Fruit fly (Drosophila melanogaster) whole organism, embryonic: ENCODE results near the gene CG13144.

ENCODE experiments used
- Bteb2 ChIP-seq: fragments of 200-800 bp; sonication (Bioruptor generic); optimal IDR thresholded peaks from 2 replicates; lab custom pipeline; 2016; ENCODE audit warnings: missing biosample characterization, missing genetic modification characterization
- CG10543 ChIP-seq: fragments of 200-800 bp; sonication (Bioruptor generic); optimal IDR thresholded peaks from 3 replicates; lab custom pipeline; 2017; ENCODE audit warnings: missing biosample characterization, mild to moderate bottlenecking, missing genetic modification characterization, moderate library complexity
- CG12071 ChIP-seq: fragments of 200-800 bp; sonication (Bioruptor generic); optimal IDR thresholded peaks from 3 replicates; lab custom pipeline; 2018; ENCODE audit warnings: missing biosample characterization, mild to moderate bottlenecking, missing genetic modification characterization
- CG13123 ChIP-seq: fragments of 200-800 bp; sonication (Bioruptor generic); optimal IDR thresholded peaks from 2 replicates; lab custom pipeline; 2016; ENCODE audit warnings: missing biosample characterization, missing genetic modification characterization
- CG13894 ChIP-seq: fragments of 200-800 bp; sonication (Bioruptor generic); optimal IDR thresholded peaks from 3 replicates; lab custom pipeline; 2018; ENCODE audit warnings: missing biosample characterization, mild to moderate bottlenecking, missing genetic modification characterization, moderate library complexity
- CG15514 ChIP-seq: fragments of 200-800 bp; sonication (Bioruptor generic); optimal IDR thresholded peaks from 3 replicates; lab custom pipeline; 2017; ENCODE audit warnings: missing biosample characterization, missing genetic modification characterization, mild to moderate bottlenecking, moderate library complexity, missing genetic modification reagents
- CG1603 ChIP-seq: fragments of 200-800 bp; sonication (Bioruptor generic); optimal IDR thresholded peaks from 2 replicates; lab custom pipeline; 2019; ENCODE audit warnings: missing biosample characterization, mild to moderate bottlenecking, missing genetic modification characterization, moderate library complexity
- CG2199 ChIP-seq: fragments of 200-800 bp; sonication (Bioruptor generic); IDR thresholded peaks from 3 replicates; pipeline ENCODE4 v1.3.6; 2022; ENCODE audit warnings: missing biosample characterization, missing genetic modification characterization
- CG2889 ChIP-seq: fragments of 200-800 bp; sonication (Bioruptor generic); IDR thresholded peaks from 3 replicates; pipeline ENCODE4 v1.3.6; 2022; ENCODE audit warnings: missing biosample characterization, missing genetic modification characterization
- CG3065 ChIP-seq: fragments of 200-800 bp; sonication (Bioruptor generic); optimal IDR thresholded peaks from 2 replicates; lab custom pipeline; 2016; ENCODE audit warnings: missing biosample characterization, missing genetic modification characterization
- CG31224 ChIP-seq: fragments of 200-800 bp; sonication (Bioruptor generic); IDR thresholded peaks from 2 replicates; pipeline ENCODE4 v1.3.6; 2022; ENCODE audit warnings: missing biosample characterization, missing genetic modification characterization
- CG3163 ChIP-seq: fragments of 200-800 bp; sonication (Bioruptor generic); optimal IDR thresholded peaks from 3 replicates; lab custom pipeline; 2016; ENCODE audit warnings: missing biosample characterization, missing genetic modification characterization
- CG4820 ChIP-seq: fragments of 200-800 bp; sonication (Bioruptor generic); optimal IDR thresholded peaks from 3 replicates; lab custom pipeline; 2016; ENCODE audit warnings: missing biosample characterization, missing genetic modification characterization
- CG8944 ChIP-seq: fragments of 200-800 bp; sonication (Bioruptor generic); optimal IDR thresholded peaks from 3 replicates; lab custom pipeline; 2016; ENCODE audit warnings: missing biosample characterization, missing genetic modification characterization
- CG9727 ChIP-seq: fragments of 200-800 bp; sonication (Bioruptor generic); optimal IDR thresholded peaks from 3 replicates; lab custom pipeline; 2017; ENCODE audit warnings: missing biosample characterization, mild to moderate bottlenecking, missing genetic modification characterization
- D19A ChIP-seq: fragments of 200-800 bp; optimal IDR thresholded peaks from 3 replicates; lab custom pipeline; 2019; ENCODE audit warnings: missing biosample characterization, mild to moderate bottlenecking, missing genetic modification characterization, moderate library complexity
- D19B ChIP-seq: fragments of 200-800 bp; sonication (Bioruptor generic); optimal IDR thresholded peaks from 2 replicates; lab custom pipeline; 2017; ENCODE audit warnings: missing biosample characterization, mild to moderate bottlenecking, missing genetic modification characterization
- Deaf1 ChIP-seq: fragments of 200-800 bp; optimal IDR thresholded peaks from 3 replicates; lab custom pipeline; 2019; ENCODE audit warnings: missing biosample characterization, mild to moderate bottlenecking, missing genetic modification characterization, moderate library complexity
- Hmr ChIP-seq: fragments of 200-800 bp; sonication (Bioruptor generic); optimal IDR thresholded peaks from 3 replicates; lab custom pipeline; 2017; ENCODE audit warnings: mild to moderate bottlenecking, missing biosample characterization, missing genetic modification reagents, missing genetic modification characterization
- Hr78 ChIP-seq, 2 experiments: fragments of 200-800 bp in 1 of 2; fragments of >200 bp in 1 of 2; sonication (Bioruptor generic) in 1 of 2; optimal IDR thresholded peaks; 2 replicates each; lab custom pipeline; 2017 to 2019; ENCODE audit warnings: missing biosample characterization in 2 of 2, missing genetic modification characterization in 2 of 2, mild to moderate bottlenecking in 1 of 2, moderate library complexity in 1 of 2
- Lim3 ChIP-seq: fragments of 200-800 bp; sonication (Bioruptor generic); IDR thresholded peaks from 2 replicates; pipeline ENCODE4 v1.3.6; 2022; ENCODE audit warnings: missing biosample characterization, missing genetic modification characterization
- MESR4 ChIP-seq: fragments of 200-800 bp; sonication (Bioruptor generic); optimal IDR thresholded peaks from 2 replicates; lab custom pipeline; 2018; ENCODE audit warnings: missing biosample characterization, mild to moderate bottlenecking, missing genetic modification characterization, moderate library complexity
- Mad ChIP-seq: fragments of 200-800 bp; sonication (Bioruptor generic); optimal IDR thresholded peaks from 2 replicates; lab custom pipeline; 2016; ENCODE audit warnings: missing biosample characterization, missing genetic modification characterization
- Med ChIP-seq: fragments of 200-800 bp; sonication (Bioruptor generic); peaks from one replicate; lab custom pipeline; 2016; ENCODE audit warnings: missing biosample characterization, missing genetic modification characterization, mild to moderate bottlenecking, inconsistent platforms, moderate library complexity
- Pdp1 ChIP-seq, 2 experiments: fragments of 200-800 bp; sonication (Bioruptor generic); optimal IDR thresholded peaks; 3 replicates each; lab custom pipeline; 2016; ENCODE audit warnings: missing biosample characterization in 2 of 2, missing genetic modification characterization in 2 of 2, mild to moderate bottlenecking in 1 of 2, moderate library complexity in 1 of 2
- Ravus ChIP-seq: fragments of 200-800 bp; sonication (Bioruptor generic); IDR thresholded peaks from 2 replicates; pipeline ENCODE4 v1.3.6; 2022; ENCODE audit warnings: missing biosample characterization, missing genetic modification characterization
- Vsx1 ChIP-seq: fragments of 200-800 bp; sonication (Bioruptor generic); optimal IDR thresholded peaks from 2 replicates; lab custom pipeline; 2017; ENCODE audit warnings: missing biosample characterization, mild to moderate bottlenecking, missing genetic modification characterization, missing genetic modification reagents
- ap ChIP-seq: fragments of 200-800 bp; sonication (Bioruptor generic); IDR thresholded peaks from 2 replicates; pipeline ENCODE4 v1.3.6; 2022; ENCODE audit warnings: missing biosample characterization, missing genetic modification characterization
- ato ChIP-seq: fragments of 200-800 bp; sonication (Bioruptor generic); IDR thresholded peaks from 2 replicates; pipeline ENCODE4 v1.3.6; 2022; ENCODE audit warnings: missing biosample characterization, missing genetic modification characterization; ENCODE audit not compliant: partially characterized antibody
- az2 ChIP-seq: fragments of 200-800 bp; sonication (Bioruptor generic); optimal IDR thresholded peaks from 3 replicates; lab custom pipeline; 2016; ENCODE audit warnings: missing biosample characterization, missing genetic modification characterization
- chn ChIP-seq: fragments of 200-800 bp; sonication (Bioruptor generic); optimal IDR thresholded peaks from 2 replicates; lab custom pipeline; 2016; ENCODE audit warnings: missing biosample characterization, missing genetic modification characterization
- ci ChIP-seq: fragments of 200-800 bp; sonication (Bioruptor generic); IDR thresholded peaks from 3 replicates; pipeline ENCODE4 v1.3.6; 2022; ENCODE audit warnings: missing biosample characterization, missing genetic modification characterization
- dati ChIP-seq: fragments of 200-800 bp; sonication (Bioruptor generic); IDR thresholded peaks from 2 replicates; pipeline ENCODE4 v1.3.6; 2022; ENCODE audit warnings: missing biosample characterization, missing genetic modification characterization
- dmrt11E ChIP-seq: fragments of 200-800 bp; sonication (Bioruptor generic); optimal IDR thresholded peaks from 3 replicates; lab custom pipeline; 2018; ENCODE audit warnings: missing biosample characterization, mild to moderate bottlenecking, missing genetic modification characterization, moderate library complexity
- dysf ChIP-seq: fragments of 200-800 bp; sonication (Bioruptor generic); IDR thresholded peaks from 3 replicates; pipeline ENCODE4 v1.3.6; 2022; ENCODE audit warnings: missing biosample characterization, missing genetic modification characterization
- h ChIP-seq: fragments of >200 bp; optimal IDR thresholded peaks from 2 replicates; lab custom pipeline; 2017
- kni ChIP-seq: fragments of 200-800 bp; sonication (Bioruptor generic); optimal IDR thresholded peaks from 3 replicates; lab custom pipeline; 2017; ENCODE audit warnings: mild to moderate bottlenecking, missing biosample characterization, missing genetic modification reagents, missing genetic modification characterization
- lmd ChIP-seq: fragments of 200-800 bp; sonication (Bioruptor generic); IDR thresholded peaks from 2 replicates; pipeline ENCODE4 v1.3.6; 2022; ENCODE audit warnings: missing biosample characterization, missing genetic modification characterization
- odd ChIP-seq: fragments of 200-800 bp; sonication (Bioruptor generic); optimal IDR thresholded peaks from 2 replicates; lab custom pipeline; 2017; ENCODE audit warnings: missing biosample characterization, mild to moderate bottlenecking, missing genetic modification characterization
- pfk ChIP-seq: fragments of 200-800 bp; sonication (Bioruptor generic); optimal IDR thresholded peaks from 2 replicates; lab custom pipeline; 2018; ENCODE audit warnings: missing biosample characterization, mild to moderate bottlenecking, missing genetic modification characterization, moderate library complexity
- run ChIP-seq: fragments of 200-800 bp; sonication (Bioruptor generic); optimal IDR thresholded peaks from 3 replicates; lab custom pipeline; 2018; ENCODE audit warnings: missing biosample characterization, mild to moderate bottlenecking, missing genetic modification characterization
- sc ChIP-seq, 3 experiments: fragments of >200 bp in 2 of 3; fragments of 200-800 bp in 1 of 3; sonication (Bioruptor generic) in 1 of 3; optimal IDR thresholded peaks; 2 replicates in 2 of 3; 3 replicates in 1 of 3; lab custom pipeline; 2017; ENCODE audit warnings: mild to moderate bottlenecking in 1 of 3, missing biosample characterization in 1 of 3, missing genetic modification characterization in 1 of 3, missing genetic modification reagents in 1 of 3
- sens ChIP-seq: fragments of 200-800 bp; sonication (Bioruptor generic); peaks from one replicate; lab custom pipeline; 2016; ENCODE audit warnings: missing biosample characterization, missing genetic modification characterization
- sens-2 ChIP-seq: fragments of 200-800 bp; sonication (Bioruptor generic); IDR thresholded peaks from 2 replicates; pipeline ENCODE4 v1.3.6; 2022; ENCODE audit warnings: missing biosample characterization, missing genetic modification characterization
- seq ChIP-seq: fragments of 200-800 bp; sonication (Bioruptor generic); IDR thresholded peaks from 2 replicates; pipeline ENCODE4 v1.3.6; 2022; ENCODE audit warnings: missing biosample characterization, missing genetic modification characterization
- sna ChIP-seq: fragments of 200-800 bp; sonication (Bioruptor generic); IDR thresholded peaks from 2 replicates; pipeline ENCODE4 v1.3.6; 2022; ENCODE audit warnings: missing biosample characterization, missing genetic modification characterization; ENCODE audit not compliant: partially characterized antibody
- so ChIP-seq: fragments of 200-800 bp; sonication (Bioruptor generic); IDR thresholded peaks from 3 replicates; pipeline ENCODE4 v1.3.6; 2022; ENCODE audit warnings: missing biosample characterization, missing genetic modification characterization
- sqz ChIP-seq: fragments of 200-800 bp; sonication (Bioruptor generic); optimal IDR thresholded peaks from 3 replicates; lab custom pipeline; 2018; ENCODE audit warnings: missing biosample characterization, mild to moderate bottlenecking, missing genetic modification characterization
- tap ChIP-seq: fragments of 200-800 bp; optimal IDR thresholded peaks from 3 replicates; lab custom pipeline; 2019; ENCODE audit warnings: missing biosample characterization, mild to moderate bottlenecking, missing genetic modification characterization, moderate library complexity
- tgo ChIP-seq: fragments of 200-800 bp; sonication (Bioruptor generic); IDR thresholded peaks from 3 replicates; pipeline ENCODE4 v1.3.6; 2022; ENCODE audit warnings: missing biosample characterization, missing genetic modification characterization
- twi ChIP-seq: fragments of 200-800 bp; optimal IDR thresholded peaks from 2 replicates; lab custom pipeline; 2019; ENCODE audit warnings: missing biosample characterization, mild to moderate bottlenecking, missing genetic modification characterization, moderate library complexity
- yki ChIP-seq: fragments of >200 bp; optimal IDR thresholded peaks from 3 replicates; lab custom pipeline; 2018

CG13144 gene

dm6 chr2L:10504895-10505294 lies 13.6 kb upstream of the CG13144 start (continued):
- TF ChIP-seq dmrt11E (tag; lab: Kevin White, UChicago) (peak; percentile 64), tgo (GFP tag; lab: Robert Waterston, UW) (no peak), sqz (peak; percentile 34), CG13123 (GFP tag; lab: Kevin White, UChicago) (no peak), lmd (GFP tag; lab: Robert Waterston, UW) (no peak), CG15514 (GFP tag; lab: Kevin White, UChicago) (no peak), D19A (peak; percentile 43), CG10543 (GFP tag; lab: Kevin White, UChicago) (no peak), sens-2 (GFP tag; lab: Robert Waterston, UW) (no peak), odd (GFP tag; lab: Kevin White, UChicago) (peak; percentile 29), pfk (GFP tag; lab: Kevin White, UChicago) (peak; percentile 24), CG4820 (GFP tag; lab: Kevin White, UChicago) (no peak), sens (peak; percentile 68), Hr78 (GFP tag; optimal IDR thresholded peaks at IDR 0.05; lab: Kevin White, UChicago) (no peak), seq (GFP tag; lab: Robert Waterston, UW) (no peak), Pdp1 (GFP tag; optimal IDR thresholded peaks at IDR 0.05; lab: Kevin White, UChicago) (peak in 1 of 2 experiments; percentile 56), ap (no peak), Hmr (GFP tag; lab: Kevin White, UChicago) (no peak), run (tag; lab: Kevin White, UChicago) (no peak), sna (no peak), yki (lab: Kevin White, UChicago) (no peak), ci (GFP tag; lab: Robert Waterston, UW) (peak; percentile 68; the same call in 2 of the 3 replicates), MESR4 (no peak), CG31224 (GFP tag; lab: Robert Waterston, UW) (no peak), dysf (no peak), Ravus (GFP tag; lab: Robert Waterston, UW) (no peak), CG8944 (no peak), h (no peak), so (no peak), Vsx1 (peak; percentile 24), Lim3 (no peak), Deaf1 (no peak), CG9727 (GFP tag; lab: Kevin White, UChicago) (peak; percentile 40), ato (GFP tag; lab: Robert Waterston, UW) (no peak), dati (GFP tag; lab: Robert Waterston, UW) (no peak), Med (peak; percentile 75), Mad (GFP tag; lab: Kevin White, UChicago) (no peak), az2 (GFP tag; lab: Kevin White, UChicago) (no peak), chn (GFP tag; lab: Kevin White, UChicago) (no peak), CG2199 (no peak), Bteb2 (GFP tag; lab: Kevin White, UChicago) (no peak), twi (tag; lab: Kevin White, UChicago) (peak; percentile 52), CG3065 (GFP tag; lab: Kevin White, UChicago) (no peak), CG13894 (tag; lab: Kevin White, UChicago) (no peak), sc (optimal IDR thresholded peaks at IDR 0.05; lab: Kevin White, UChicago) (no peak), sc (GFP tag; optimal IDR thresholded peaks at IDR 0.05; lab: Kevin White, UChicago) (peak; percentile 44), CG1603 (tag; lab: Kevin White, UChicago) (peak; percentile 40), CG3163 (GFP tag; lab: Kevin White, UChicago) (no peak), kni (GFP tag; lab: Kevin White, UChicago) (peak; percentile 82), CG12071 (GFP tag; lab: Kevin White, UChicago) (no peak), D19B (no peak), tap (tag; lab: Kevin White, UChicago) (peak; percentile 19), CG2889 (GFP tag; lab: Robert Waterston, UW) (no peak)
